Fruit fly (Drosophila melanogaster) whole organism, prepupa: ENCODE measurements around the gene stnA.

Source experiments
- Blimp-1 ChIP-seq: fragments of 200-800 bp; sonication (Bioruptor generic); optimal IDR thresholded peaks from 3 replicates; lab custom pipeline; 2017; ENCODE audit warnings: missing biosample characterization, missing genetic modification characterization, mild to moderate bottlenecking, moderate library complexity, missing genetic modification reagents
- CG10631 ChIP-seq: fragments of 200-800 bp; sonication (Bioruptor generic); optimal IDR thresholded peaks from 2 replicates; lab custom pipeline; 2016; ENCODE audit warnings: missing biosample characterization, missing genetic modification characterization
- CG10669 ChIP-seq: fragments of 200-800 bp; sonication (Bioruptor generic); optimal IDR thresholded peaks from 3 replicates; lab custom pipeline; 2018; ENCODE audit warnings: missing biosample characterization, mild to moderate bottlenecking, missing genetic modification characterization, moderate library complexity
- CG11294 ChIP-seq: fragments of 200-800 bp; sonication (Bioruptor generic); IDR thresholded peaks from 2 replicates; pipeline ENCODE4 v1.3.6; 2022; ENCODE audit warnings: missing biosample characterization, missing genetic modification characterization
- CG11902 ChIP-seq: fragments of 200-800 bp; sonication (Bioruptor generic); optimal IDR thresholded peaks from 3 replicates; lab custom pipeline; 2016; ENCODE audit warnings: missing biosample characterization, missing genetic modification characterization
- CG15336 ChIP-seq: fragments of 200-800 bp; sonication (Bioruptor generic); IDR thresholded peaks from 2 replicates; pipeline ENCODE4 v1.3.6; 2022; ENCODE audit warnings: missing biosample characterization, missing genetic modification characterization
- CG1621 ChIP-seq: fragments of 200-800 bp; sonication (Bioruptor generic); optimal IDR thresholded peaks from 3 replicates; lab custom pipeline; 2018; ENCODE audit warnings: missing biosample characterization, mild to moderate bottlenecking, missing genetic modification characterization
- CG31627 ChIP-seq: fragments of 200-800 bp; sonication (Bioruptor generic); optimal IDR thresholded peaks from 3 replicates; lab custom pipeline; 2016; ENCODE audit warnings: missing biosample characterization, missing genetic modification characterization
- CG32006 ChIP-seq: fragments of 200-800 bp; sonication (Bioruptor generic); optimal IDR thresholded peaks from 3 replicates; lab custom pipeline; 2017; ENCODE audit warnings: missing biosample characterization, mild to moderate bottlenecking, missing genetic modification characterization
- CG34406 ChIP-seq: fragments of 200-800 bp; sonication (Bioruptor generic); optimal IDR thresholded peaks from 3 replicates; lab custom pipeline; 2016; ENCODE audit warnings: missing biosample characterization, missing genetic modification characterization
- CG3919 ChIP-seq: fragments of 200-800 bp; sonication (Bioruptor generic); optimal IDR thresholded peaks from 3 replicates; lab custom pipeline; 2016; ENCODE audit warnings: missing biosample characterization, missing genetic modification characterization
- CG4318 ChIP-seq: fragments of 200-800 bp; sonication (Bioruptor generic); optimal IDR thresholded peaks from 3 replicates; lab custom pipeline; 2017; ENCODE audit warnings: missing biosample characterization, mild to moderate bottlenecking, missing genetic modification characterization
- CG6163 ChIP-seq: fragments of 200-800 bp; sonication (Bioruptor generic); IDR thresholded peaks from 3 replicates; pipeline ENCODE4 v1.3.6; 2022; ENCODE audit warnings: missing biosample characterization, missing genetic modification characterization
- CG6276 ChIP-seq: fragments of 200-800 bp; sonication (Bioruptor generic); optimal IDR thresholded peaks from 2 replicates; lab custom pipeline; 2017; ENCODE audit warnings: missing biosample characterization, mild to moderate bottlenecking, missing genetic modification characterization
- CG6854 ChIP-seq: fragments of 200-800 bp; sonication (Bioruptor generic); optimal IDR thresholded peaks from 2 replicates; lab custom pipeline; 2017; ENCODE audit warnings: missing biosample characterization, mild to moderate bottlenecking, missing genetic modification characterization
- CG7368 ChIP-seq: fragments of 200-800 bp; sonication (Bioruptor generic); optimal IDR thresholded peaks from 3 replicates; lab custom pipeline; 2016; ENCODE audit warnings: missing biosample characterization, missing genetic modification characterization
- CG8319 ChIP-seq: fragments of 200-800 bp; sonication (Bioruptor generic); optimal IDR thresholded peaks from 3 replicates; lab custom pipeline; 2016; ENCODE audit warnings: missing biosample characterization, missing genetic modification characterization
- CG8632 ChIP-seq: fragments of 200-800 bp; sonication (Bioruptor generic); optimal IDR thresholded peaks from 3 replicates; lab custom pipeline; 2016; ENCODE audit warnings: missing biosample characterization, missing genetic modification characterization
- CG9139 ChIP-seq: fragments of 200-800 bp; sonication (Bioruptor generic); optimal IDR thresholded peaks from 3 replicates; lab custom pipeline; 2017; ENCODE audit warnings: missing biosample characterization, mild to moderate bottlenecking, missing genetic modification characterization
- Eip75B ChIP-seq: fragments of 200-800 bp; sonication (Bioruptor generic); optimal IDR thresholded peaks from 3 replicates; lab custom pipeline; 2016; ENCODE audit warnings: missing biosample characterization, missing genetic modification characterization
- Eip78C ChIP-seq: fragments of 200-800 bp; sonication (Bioruptor generic); peaks from one replicate; lab custom pipeline; 2016; ENCODE audit warnings: missing biosample characterization, missing genetic modification characterization
- Ets21C ChIP-seq: fragments of 200-800 bp; sonication (Bioruptor generic); optimal IDR thresholded peaks from 3 replicates; lab custom pipeline; 2016; ENCODE audit warnings: missing biosample characterization, missing genetic modification characterization
- Hr38 ChIP-seq: sonication (Bioruptor generic); optimal IDR thresholded peaks from 2 replicates; lab custom pipeline; 2016; ENCODE audit warnings: missing biosample characterization, missing genetic modification characterization
- Hr39 ChIP-seq: fragments of 200-800 bp; sonication (Bioruptor generic); optimal IDR thresholded peaks from 2 replicates; lab custom pipeline; 2016; ENCODE audit warnings: missing biosample characterization, missing genetic modification characterization
- Hr4 ChIP-seq: fragments of 200-800 bp; sonication (Bioruptor generic); optimal IDR thresholded peaks from 3 replicates; lab custom pipeline; 2016; ENCODE audit warnings: missing biosample characterization, missing genetic modification characterization
- Met ChIP-seq: fragments of 200-800 bp; sonication (Bioruptor generic); optimal IDR thresholded peaks from 3 replicates; lab custom pipeline; 2016; ENCODE audit warnings: missing biosample characterization, missing genetic modification characterization
- OdsH ChIP-seq: fragments of 200-800 bp; sonication (Bioruptor generic); optimal IDR thresholded peaks from 3 replicates; lab custom pipeline; 2016; ENCODE audit warnings: missing biosample characterization, missing genetic modification characterization
- Smox ChIP-seq: fragments of 200-800 bp; sonication (Bioruptor generic); optimal IDR thresholded peaks from 3 replicates; lab custom pipeline; 2016; ENCODE audit warnings: missing biosample characterization, missing genetic modification characterization
- Sox102F ChIP-seq: fragments of 200-800 bp; sonication (Bioruptor generic); optimal IDR thresholded peaks from 2 replicates; lab custom pipeline; 2016; ENCODE audit warnings: missing biosample characterization, mild to moderate bottlenecking, missing genetic modification characterization
- Sox14 ChIP-seq: fragments of 200-800 bp; sonication (Bioruptor generic); optimal IDR thresholded peaks from 3 replicates; lab custom pipeline; 2016; ENCODE audit warnings: missing biosample characterization, missing genetic modification characterization
- cyc ChIP-seq: fragments of 200-800 bp; sonication (Bioruptor generic); optimal IDR thresholded peaks from 3 replicates; lab custom pipeline; 2016; ENCODE audit warnings: missing biosample characterization, missing genetic modification characterization
- dac ChIP-seq: fragments of 200-800 bp; sonication (Bioruptor generic); optimal IDR thresholded peaks from 2 replicates; lab custom pipeline; 2017; ENCODE audit warnings: missing biosample characterization, mild to moderate bottlenecking, missing genetic modification characterization
- eg ChIP-seq: fragments of 200-800 bp; sonication (Bioruptor generic); IDR thresholded peaks from 3 replicates; pipeline ENCODE4 v1.3.6; 2022; ENCODE audit warnings: missing biosample characterization, missing genetic modification characterization
- fd85E ChIP-seq: fragments of 200-800 bp; sonication (Bioruptor generic); optimal IDR thresholded peaks from 3 replicates; lab custom pipeline; 2016; ENCODE audit warnings: missing biosample characterization, missing genetic modification characterization
- fkh ChIP-seq: fragments of 200-800 bp; sonication (Bioruptor generic); optimal IDR thresholded peaks from 3 replicates; lab custom pipeline; 2017; ENCODE audit warnings: missing biosample characterization, mild to moderate bottlenecking, missing genetic modification characterization, moderate library complexity
- lz ChIP-seq: fragments of 200-800 bp; sonication (Bioruptor generic); optimal IDR thresholded peaks from 3 replicates; lab custom pipeline; 2016; ENCODE audit warnings: missing biosample characterization, missing genetic modification characterization
- pdm3 ChIP-seq: fragments of 200-800 bp; sonication (Bioruptor generic); optimal IDR thresholded peaks from 3 replicates; lab custom pipeline; 2016; ENCODE audit warnings: missing biosample characterization, missing genetic modification characterization
- salr ChIP-seq, 2 experiments: fragments of 200-800 bp; sonication (Bioruptor generic); optimal IDR thresholded peaks; 3 replicates each; lab custom pipeline; 2016 to 2018; ENCODE audit warnings: missing biosample characterization in 2 of 2, missing genetic modification characterization in 2 of 2, mild to moderate bottlenecking in 1 of 2
- spab ChIP-seq: fragments of 200-800 bp; sonication (Bioruptor generic); optimal IDR thresholded peaks from 2 replicates; lab custom pipeline; 2017; ENCODE audit warnings: missing biosample characterization, mild to moderate bottlenecking, missing genetic modification characterization, missing genetic modification reagents
- svp ChIP-seq: fragments of 200-800 bp; sonication (Bioruptor generic); peaks from one replicate; lab custom pipeline; 2016; ENCODE audit warnings: missing biosample characterization, missing genetic modification characterization
- topi ChIP-seq: fragments of 200-800 bp; sonication (Bioruptor generic); optimal IDR thresholded peaks from 3 replicates; lab custom pipeline; 2016; ENCODE audit warnings: missing biosample characterization, missing genetic modification characterization
- vri ChIP-seq: fragments of 200-800 bp; sonication (Bioruptor generic); optimal IDR thresholded peaks from 3 replicates; lab custom pipeline; 2016; ENCODE audit warnings: missing biosample characterization, mild to moderate bottlenecking, missing genetic modification characterization

The stnA gene

DNA sequence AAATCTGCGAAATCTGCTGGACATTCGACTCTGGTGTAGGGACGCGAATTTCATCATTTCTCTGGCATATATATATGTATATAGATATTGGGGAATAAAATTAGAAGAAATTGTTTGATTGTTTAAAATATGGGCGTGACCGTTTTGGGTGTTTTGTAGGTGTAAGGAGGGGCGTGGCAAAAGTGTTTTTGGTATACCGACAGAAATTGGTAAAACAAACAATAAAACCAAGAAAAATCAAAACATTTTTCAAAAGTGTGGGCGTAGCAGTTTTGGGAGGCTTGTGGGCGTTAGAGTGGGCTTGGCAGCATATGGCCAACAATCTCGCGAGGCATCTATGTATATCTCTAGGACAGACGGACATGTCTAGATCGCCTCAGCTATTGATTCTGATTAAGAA is 6.8 kb upstream of the stnA start, which contains the start of gene FucTC:
TSS of gene FucTC (minus strand) at position 101 of the 400 bp plus-strand sequence.
- TF ChIP-seq CG34406: no peak
- TF ChIP-seq CG6163 (GFP tag; lab: Robert Waterston, UW): no peak
- no peak for TF ChIP-seq Eip78C
- no peak for TF ChIP-seq Ets21C (GFP tag; lab: Kevin White, UChicago)
- no peak for TF ChIP-seq spab (GFP tag; lab: Kevin White, UChicago)
- TF ChIP-seq Blimp-1 (GFP tag; lab: Kevin White, UChicago): no peak
- TF ChIP-seq cyc (GFP tag; lab: Kevin White, UChicago): no peak
- TF ChIP-seq CG11294 (GFP tag; lab: Robert Waterston, UW): no peak
- TF ChIP-seq CG1621 (tag; lab: Kevin White, UChicago): no peak
- no peak for TF ChIP-seq CG15336 (GFP tag; lab: Robert Waterston, UW)
- TF ChIP-seq fkh (GFP tag; lab: Kevin White, UChicago): no peak
- no peak for TF ChIP-seq CG8319 (GFP tag; lab: Kevin White, UChicago)
- no peak for TF ChIP-seq CG3919 (GFP tag; lab: Kevin White, UChicago)

- peak; percentile 16 for TF ChIP-seq CG31627
- TF ChIP-seq fd85E (GFP tag; lab: Kevin White, UChicago): no peak
- TF ChIP-seq svp (GFP tag; lab: Kevin White, UChicago): peak; percentile 62
- TF ChIP-seq Hr39 (GFP tag; lab: Kevin White, UChicago): peak; percentile 38
- TF ChIP-seq Eip78C: peak; percentile 46
These were observed 6.2 kb upstream of the stnA start for dm6 chrX:23010651-23011050.

DNA sequence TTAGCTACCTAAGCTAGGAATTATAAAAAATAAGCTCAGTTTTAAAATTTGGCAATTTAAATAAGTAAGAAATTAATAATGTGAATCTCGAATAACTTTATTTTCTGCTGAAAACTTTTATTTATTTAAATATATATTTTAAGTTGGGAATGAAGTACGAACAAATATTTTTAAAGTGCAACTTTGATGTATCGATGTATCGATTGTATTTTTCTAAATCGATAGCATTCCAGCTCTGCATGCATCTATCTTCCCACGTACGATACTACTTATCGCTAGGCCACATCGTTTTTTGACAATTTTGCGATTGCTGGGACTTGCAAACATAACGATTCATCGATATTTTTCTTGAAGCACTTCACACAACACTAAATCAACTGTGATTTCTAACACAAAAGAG is 3.0 kb upstream of the stnA start:
- TF ChIP-seq Hr4 (GFP tag; lab: Kevin White, UChicago) (peak; percentile 20), CG32006 (GFP tag; lab: Kevin White, UChicago) (peak; percentile 25), Eip75B (GFP tag; lab: Kevin White, UChicago) (no peak), Eip78C (no peak), Met (GFP tag; lab: Kevin White, UChicago) (no peak), CG15336 (GFP tag; lab: Robert Waterston, UW) (0 out of 2 replicates have a peak, but pooled peaks have one; percentile 10), pdm3 (GFP tag; lab: Kevin White, UChicago) (no peak), Smox (no peak), topi (no peak), CG10631 (peak; percentile 2), CG3919 (GFP tag; lab: Kevin White, UChicago) (no peak), fd85E (GFP tag; lab: Kevin White, UChicago) (no peak), CG6854 (GFP tag; lab: Kevin White, UChicago) (no peak), Sox102F (GFP tag; lab: Kevin White, UChicago) (peak; percentile 11), OdsH (GFP tag; lab: Kevin White, UChicago) (peak; percentile 21)

DNA sequence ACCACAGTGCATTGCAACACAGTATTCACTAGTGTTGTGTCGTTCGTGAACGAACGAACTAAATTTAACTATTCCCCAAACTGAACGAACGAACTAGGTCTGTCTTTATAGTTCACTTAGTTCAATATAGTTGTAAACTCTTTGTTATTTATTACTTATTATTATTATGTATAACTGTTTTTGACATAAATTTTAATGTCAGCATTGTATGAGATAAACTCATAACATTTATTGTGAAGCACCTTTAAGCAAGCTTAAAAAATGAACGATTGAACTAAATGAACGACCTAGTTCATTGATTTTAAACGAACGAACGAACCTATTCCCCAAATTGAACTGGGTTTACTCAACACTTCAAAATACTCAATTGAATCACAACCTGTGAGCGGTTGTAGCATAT is 2.5 kb upstream of the stnA start:
- TF ChIP-seq Eip78C (peak; percentile 39), CG10669 (GFP tag; lab: Kevin White, UChicago) (no peak), dac (GFP tag; lab: Kevin White, UChicago) (no peak), lz (no peak), vri (GFP tag; lab: Kevin White, UChicago) (no peak), CG11902 (no peak)

- TF ChIP-seq Hr38 (no peak), salr (GFP tag; optimal IDR thresholded peaks at IDR 0.05; lab: Kevin White, UChicago) (no peak), Sox14 (GFP tag; lab: Kevin White, UChicago) (no peak), CG11902 (no peak), spab (GFP tag; lab: Kevin White, UChicago) (no peak), CG10631 (no peak), CG4318 (no peak), eg (GFP tag; lab: Robert Waterston, UW) (no peak), lz (no peak), CG6276 (GFP tag; lab: Kevin White, UChicago) (no peak), vri (GFP tag; lab: Kevin White, UChicago) (no peak), CG11294 (GFP tag; lab: Robert Waterston, UW) (no peak), Ets21C (GFP tag; lab: Kevin White, UChicago) (no peak), cyc (GFP tag; lab: Kevin White, UChicago) (no peak), CG9139 (GFP tag; lab: Kevin White, UChicago) (no peak), CG8632 (GFP tag; lab: Kevin White, UChicago) (no peak), CG7368 (GFP tag; lab: Kevin White, UChicago) (no peak), Eip75B (GFP tag; lab: Kevin White, UChicago) (no peak), CG1621 (tag; lab: Kevin White, UChicago) (no peak)
These were observed 22.9 kb downstream of the stnA start for dm6 chrX:22981508-22981907.
